Fruit fly (Drosophila melanogaster) whole organism, pupa: ENCODE measurements around the gene Jhbp7.
A peak's percentile ranks its signal among the peaks of the same experiment; 100 is the strongest.

Experiments
- CG10348 ChIP-seq: fragments of 200-800 bp; sonication (Bioruptor generic); IDR thresholded peaks from 2 replicates; pipeline ENCODE4 v1.3.6; 2022; ENCODE audit warnings: missing biosample characterization, missing genetic modification characterization
- CG12605 ChIP-seq: fragments of 200-800 bp; sonication (Bioruptor generic); IDR thresholded peaks from 2 replicates; pipeline ENCODE4 v1.3.6; 2022; ENCODE audit warnings: missing biosample characterization, missing genetic modification characterization
- CG13204 ChIP-seq: fragments of 200-800 bp; sonication (Bioruptor generic); optimal IDR thresholded peaks from 2 replicates; lab custom pipeline; 2018; ENCODE audit warnings: missing biosample characterization, mild to moderate bottlenecking, missing genetic modification characterization, moderate library complexity
- CG14655 ChIP-seq: fragments of 200-800 bp; sonication (Bioruptor generic); optimal IDR thresholded peaks from 3 replicates; lab custom pipeline; 2017; ENCODE audit warnings: mild to moderate bottlenecking, missing biosample characterization, missing genetic modification reagents, missing genetic modification characterization
- CG15710 ChIP-seq: fragments of 200-800 bp; sonication (Bioruptor generic); optimal IDR thresholded peaks from 2 replicates; lab custom pipeline; 2018; ENCODE audit warnings: missing biosample characterization, mild to moderate bottlenecking, missing genetic modification characterization, moderate library complexity
- CG17806 ChIP-seq: fragments of 200-800 bp; sonication (Bioruptor generic); optimal IDR thresholded peaks from 2 replicates; lab custom pipeline; 2018; ENCODE audit warnings: missing biosample characterization, mild to moderate bottlenecking, missing genetic modification characterization, moderate library complexity
- CG32121 ChIP-seq: fragments of 200-800 bp; sonication (Bioruptor generic); IDR thresholded peaks from 2 replicates; pipeline ENCODE4 v1.3.6; 2022; ENCODE audit warnings: missing biosample characterization, missing genetic modification characterization
- CG34367 ChIP-seq: fragments of 200-800 bp; sonication (Bioruptor generic); optimal IDR thresholded peaks from 2 replicates; lab custom pipeline; 2018; ENCODE audit warnings: missing biosample characterization, mild to moderate bottlenecking, missing genetic modification characterization
- CG4496 ChIP-seq: fragments of 200-800 bp; sonication (Bioruptor generic); IDR thresholded peaks from 3 replicates; pipeline ENCODE4 v1.3.6; 2022; ENCODE audit warnings: missing biosample characterization, missing genetic modification characterization
- CG8159 ChIP-seq: fragments of 200-800 bp; sonication (Bioruptor generic); optimal IDR thresholded peaks from 3 replicates; lab custom pipeline; 2018; ENCODE audit warnings: missing biosample characterization, mild to moderate bottlenecking, missing genetic modification characterization, moderate library complexity
- CG8301 ChIP-seq: fragments of 200-800 bp; sonication (Bioruptor generic); optimal IDR thresholded peaks from 2 replicates; lab custom pipeline; 2018; ENCODE audit warnings: missing biosample characterization, mild to moderate bottlenecking, missing genetic modification characterization
- CG9948 ChIP-seq: fragments of 200-800 bp; sonication (Bioruptor generic); optimal IDR thresholded peaks from 2 replicates; lab custom pipeline; 2018; ENCODE audit warnings: missing biosample characterization, mild to moderate bottlenecking, missing genetic modification characterization, moderate library complexity
- D1 ChIP-seq: fragments of 200-800 bp; sonication (Bioruptor generic); optimal IDR thresholded peaks from 2 replicates; lab custom pipeline; 2018; ENCODE audit warnings: missing biosample characterization, mild to moderate bottlenecking, missing genetic modification characterization, moderate library complexity
- EcR ChIP-seq: fragments of 200-800 bp; sonication (Bioruptor generic); optimal IDR thresholded peaks from 3 replicates; lab custom pipeline; 2019; ENCODE audit warnings: missing biosample characterization, missing genetic modification characterization, mild to moderate bottlenecking, moderate library complexity, missing genetic modification reagents
- Ets98B ChIP-seq: fragments of 200-800 bp; sonication (Bioruptor generic); IDR thresholded peaks from 2 replicates; pipeline ENCODE4 v1.3.6; 2022; ENCODE audit warnings: missing biosample characterization, missing genetic modification characterization
- Pif1A ChIP-seq: fragments of 200-800 bp; sonication (Bioruptor generic); optimal IDR thresholded peaks from 3 replicates; lab custom pipeline; 2016; ENCODE audit warnings: missing biosample characterization, missing genetic modification characterization
- Pif1B ChIP-seq: fragments of 200-800 bp; sonication (Bioruptor generic); optimal IDR thresholded peaks from 3 replicates; lab custom pipeline; 2016; ENCODE audit warnings: missing biosample characterization, missing genetic modification characterization
- Snoo ChIP-seq: fragments of 200-800 bp; sonication (Bioruptor generic); optimal IDR thresholded peaks from 3 replicates; lab custom pipeline; 2017; ENCODE audit warnings: missing biosample characterization, mild to moderate bottlenecking, missing genetic modification characterization, inconsistent platforms
- fd96Ca ChIP-seq: fragments of 200-800 bp; sonication (Bioruptor generic); IDR thresholded peaks from 3 replicates; pipeline ENCODE4 v1.3.6; 2022; ENCODE audit warnings: missing biosample characterization, missing genetic modification characterization
- gl ChIP-seq: fragments of 200-800 bp; sonication (Bioruptor generic); optimal IDR thresholded peaks from 2 replicates; lab custom pipeline; 2018; ENCODE audit warnings: missing biosample characterization, mild to moderate bottlenecking, missing genetic modification characterization
- rn ChIP-seq: fragments of 200-800 bp; sonication (Bioruptor generic); IDR thresholded peaks from 2 replicates; pipeline ENCODE4 v1.3.6; 2022; ENCODE audit warnings: missing biosample characterization, missing genetic modification characterization

The Jhbp7 gene

dm6 chr3R:25249145-25250141 lies 12.0 kb downstream of the Jhbp7 start, which contains the start of gene Nup358:
TSS of gene Nup358 (plus strand) at chr3R:25249348.
- TF ChIP-seq CG13204 (no peak), fd96Ca (GFP tag; lab: Robert Waterston, UW) (no peak), CG10348 (no peak), D1 (tag; lab: Kevin White, UChicago) (no peak), CG34367 (tag; lab: Kevin White, UChicago) (no peak), EcR (no peak), CG17806 (tag; lab: Kevin White, UChicago) (no peak), CG4496 (GFP tag; lab: Robert Waterston, UW) (no peak), CG12605 (no peak), Pif1B (GFP tag; lab: Kevin White, UChicago) (no peak), CG15710 (tag; lab: Kevin White, UChicago) (no peak), CG8301 (no peak), Snoo (tag; lab: Kevin White, UChicago) (no peak), CG32121 (GFP tag; lab: Robert Waterston, UW) (no peak), CG14655 (GFP tag; lab: Kevin White, UChicago) (no peak), CG9948 (no peak)
- TF ChIP-seq, all 21 proteins: peak for 0

DNA sequence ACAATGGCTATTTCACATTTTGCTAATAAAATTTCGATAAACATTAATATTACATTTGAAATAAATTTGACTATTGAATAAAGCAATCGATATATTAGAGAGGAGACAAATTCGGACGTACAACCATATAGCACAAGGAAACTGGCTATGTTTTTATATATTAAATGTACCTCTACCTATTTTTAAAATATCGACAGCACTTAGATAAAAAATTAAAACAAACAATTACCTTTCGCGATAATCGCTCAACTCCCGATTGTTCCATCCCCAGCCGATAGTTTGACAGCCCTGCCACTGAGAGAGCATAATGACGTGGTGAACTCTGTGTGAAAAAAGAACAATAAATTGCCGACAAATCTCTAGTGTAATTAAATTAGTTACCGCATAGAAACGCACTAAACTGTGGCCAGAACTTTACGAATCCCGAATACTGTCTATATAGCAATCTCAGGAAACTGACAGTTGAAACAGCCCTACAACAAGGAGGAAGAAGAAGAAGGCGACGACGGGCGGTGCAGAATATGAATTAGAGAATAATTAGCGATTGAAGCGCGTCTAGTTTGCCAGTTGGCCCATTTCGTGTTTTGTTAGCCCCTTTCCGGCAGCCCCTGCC lies 21.3 kb downstream of the Jhbp7 start, which contains the start of gene CG11857:
Gene CG11857 (plus strand): TSS at position 271 of the 613 bp plus-strand sequence.
- TF ChIP-seq CG34367 (tag; lab: Kevin White, UChicago) (peak; percentile 92), CG9948 (peak; percentile 93), D1 (tag; lab: Kevin White, UChicago) (no peak), CG12605 (peak; percentile 93), Ets98B (GFP tag; lab: Robert Waterston, UW) (peak; percentile 96), CG4496 (GFP tag; lab: Robert Waterston, UW) (peak; percentile 98), CG32121 (GFP tag; lab: Robert Waterston, UW) (peak; percentile 97), Snoo (tag; lab: Kevin White, UChicago) (peak; percentile 95), CG13204 (no peak), CG17806 (tag; lab: Kevin White, UChicago) (peak; percentile 93), CG8301 (peak; percentile 92), Pif1B (GFP tag; lab: Kevin White, UChicago) (no peak), EcR (peak; percentile 55), CG14655 (GFP tag; lab: Kevin White, UChicago) (no peak), CG15710 (tag; lab: Kevin White, UChicago) (peak; percentile 96), CG10348 (peak; percentile 96), Pif1A (no peak), gl (tag; lab: Kevin White, UChicago) (peak; percentile 86), CG8159 (tag; lab: Kevin White, UChicago) (peak; percentile 93), fd96Ca (GFP tag; lab: Robert Waterston, UW) (peak; percentile 98), rn (peak; percentile 96)

dm6 chr3R:25260670-25261069 lies 23.3 kb downstream of the Jhbp7 start:
- TF ChIP-seq CG15710 (tag; lab: Kevin White, UChicago) (no peak), CG10348 (no peak)
- TF ChIP-seq, all 21 proteins: peak for 0

- peak; percentile 48 for TF ChIP-seq CG15710 (tag; lab: Kevin White, UChicago)
- TF ChIP-seq Snoo (tag; lab: Kevin White, UChicago): peak; percentile 34
- TF ChIP-seq CG8301: no peak
- TF ChIP-seq CG13204: no peak
- TF ChIP-seq fd96Ca (GFP tag; lab: Robert Waterston, UW): peak; percentile 64; the same call in 2 of the 3 replicates
- TF ChIP-seq Pif1A: no peak
- TF ChIP-seq CG14655 (GFP tag; lab: Kevin White, UChicago): no peak
- peak; percentile 46; the same call in 1 of the 2 replicates for TF ChIP-seq CG10348
- peak; percentile 82 for TF ChIP-seq CG4496 (GFP tag; lab: Robert Waterston, UW)
- TF ChIP-seq gl (tag; lab: Kevin White, UChicago): no peak
- TF ChIP-seq rn: no peak
- TF ChIP-seq EcR: peak; percentile 81
- TF ChIP-seq CG9948: peak; percentile 49
- peak; percentile 39 for TF ChIP-seq CG34367 (tag; lab: Kevin White, UChicago)
- TF ChIP-seq CG17806 (tag; lab: Kevin White, UChicago): peak; percentile 53
- no peak for TF ChIP-seq CG8159 (tag; lab: Kevin White, UChicago)
- TF ChIP-seq Ets98B (GFP tag; lab: Robert Waterston, UW): peak; percentile 62
- TF ChIP-seq D1 (tag; lab: Kevin White, UChicago): no peak
- no peak for TF ChIP-seq CG12605
- TF ChIP-seq CG32121 (GFP tag; lab: Robert Waterston, UW): peak; percentile 75
- TF ChIP-seq Pif1B (GFP tag; lab: Kevin White, UChicago): no peak
These were observed 24.9 kb downstream of the Jhbp7 start, which contains the start of the genes Kdsr and CG11858 for dm6 chr3R:25262322-25262761. TSS of gene Kdsr (minus strand) at chr3R:25262498. TSS of gene CG11858 (plus strand) at chr3R:25262741.

DNA sequence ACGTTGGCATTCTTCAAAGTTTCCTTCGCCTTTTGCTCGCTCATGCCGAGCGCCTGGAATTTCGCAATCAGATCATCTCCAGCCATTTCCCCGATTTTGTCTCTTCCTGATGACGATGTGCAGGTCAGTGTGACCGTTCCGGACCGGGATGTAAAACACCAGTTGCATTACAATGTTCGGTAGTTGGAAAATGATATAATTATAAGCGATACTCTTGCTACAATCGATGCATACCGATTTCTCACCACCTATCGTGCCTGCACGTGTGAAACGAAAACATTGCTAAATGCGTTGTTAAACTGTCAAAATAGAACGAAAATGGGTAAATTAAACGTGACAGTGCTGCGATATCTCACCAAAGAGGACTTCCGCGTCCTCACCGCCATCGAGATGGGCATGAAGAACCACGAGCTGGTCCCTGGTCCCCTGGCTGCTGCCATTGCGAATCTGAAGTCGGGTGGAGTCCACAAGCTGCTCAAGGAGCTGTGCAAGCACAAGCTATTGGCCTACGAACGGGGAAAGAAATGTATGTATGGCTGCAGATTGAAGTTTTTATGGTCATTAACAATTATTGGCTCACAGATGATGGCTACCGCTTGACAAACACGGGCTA lies 28.3 kb downstream of the Jhbp7 start, which contains the start of the genes GlnRS and RIOK2:
Gene GlnRS (minus strand): TSS at position 133 of the 613 bp plus-strand sequence.
Gene RIOK2 (plus strand): TSS at position 256 of the 613 bp plus-strand sequence.
- TF ChIP-seq gl (tag; lab: Kevin White, UChicago): no peak
- TF ChIP-seq CG12605: peak; percentile 51; the same call in 1 of the 2 replicates
- TF ChIP-seq CG9948: no peak
- TF ChIP-seq, all 21 proteins: peak for 1
